Fruit fly (Drosophila melanogaster): ENCODE results near the gene fru.

Gene fru

dm6 chr3R:18486162-18486561 is 59.2 kb downstream of the fru start:
- no peak for TF ChIP-seq psq (optimal IDR thresholded peaks at IDR 0.05)
- no peak for TF ChIP-seq ttk (optimal IDR thresholded peaks at IDR 0.05)
- no peak for TF ChIP-seq insv (optimal IDR thresholded peaks at IDR 0.05)
- TF ChIP-seq Myc (optimal IDR thresholded peaks at IDR 0.05), result no peak
- TF ChIP-seq h (optimal IDR thresholded peaks at IDR 0.05), result no peak
- TF ChIP-seq Sin3A (optimal IDR thresholded peaks at IDR 0.05), result no peak

- no peak for TF ChIP-seq Sin3A (optimal IDR thresholded peaks at IDR 0.05)
- TF ChIP-seq insv (optimal IDR thresholded peaks at IDR 0.05), result no peak
- TF ChIP-seq h (optimal IDR thresholded peaks at IDR 0.05), result no peak
- TF ChIP-seq Myc (optimal IDR thresholded peaks at IDR 0.05), result no peak
- no peak for TF ChIP-seq ttk (optimal IDR thresholded peaks at IDR 0.05)
- no peak for TF ChIP-seq psq (optimal IDR thresholded peaks at IDR 0.05)
Measured at dm6 chr3R:18485271-18485670, 60.1 kb downstream of the fru start.

DNA sequence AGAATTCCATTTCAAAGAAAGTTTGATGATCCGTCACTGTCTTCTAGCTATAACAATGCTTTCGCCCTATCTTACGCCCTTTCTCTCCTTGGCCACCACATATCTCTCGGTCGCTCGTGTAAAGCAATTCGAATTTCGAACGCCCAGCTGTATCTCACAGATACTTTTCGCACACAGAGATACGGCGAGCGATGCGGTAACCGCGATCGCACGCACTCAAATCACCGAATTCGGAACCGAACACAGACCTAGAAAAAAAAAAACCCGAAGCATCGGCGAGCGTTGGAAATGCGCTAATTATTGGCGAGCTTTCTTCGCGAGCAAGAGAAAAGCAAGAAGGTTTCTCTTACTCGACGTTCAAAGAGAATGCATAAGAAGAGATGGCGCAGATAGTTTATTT is 63.8 kb downstream of the fru start:
- TF ChIP-seq psq (optimal IDR thresholded peaks at IDR 0.05) (no peak), ttk (optimal IDR thresholded peaks at IDR 0.05) (no peak), h (optimal IDR thresholded peaks at IDR 0.05) (no peak), Myc (optimal IDR thresholded peaks at IDR 0.05) (no peak), Sin3A (optimal IDR thresholded peaks at IDR 0.05) (no peak), insv (optimal IDR thresholded peaks at IDR 0.05) (no peak)

- TF ChIP-seq h (optimal IDR thresholded peaks at IDR 0.05), result no peak
Measured at dm6 chr3R:18480714-18481418, 64.5 kb downstream of the fru start.

dm6 chr3R:18473900-18474299 is 71.5 kb downstream of the fru start:
- TF ChIP-seq Myc (optimal IDR thresholded peaks at IDR 0.05), result no peak
- no peak for TF ChIP-seq h (optimal IDR thresholded peaks at IDR 0.05)
- no peak for TF ChIP-seq psq (optimal IDR thresholded peaks at IDR 0.05)
- TF ChIP-seq Sin3A (optimal IDR thresholded peaks at IDR 0.05), result no peak
- no peak for TF ChIP-seq insv (optimal IDR thresholded peaks at IDR 0.05)
- no peak for TF ChIP-seq ttk (optimal IDR thresholded peaks at IDR 0.05)

dm6 chr3R:18469461-18469860 is 75.9 kb downstream of the fru start:
- TF ChIP-seq Myc (optimal IDR thresholded peaks at IDR 0.05) (no peak), insv (optimal IDR thresholded peaks at IDR 0.05) (no peak), Sin3A (optimal IDR thresholded peaks at IDR 0.05) (no peak), ttk (optimal IDR thresholded peaks at IDR 0.05) (no peak), h (optimal IDR thresholded peaks at IDR 0.05) (no peak), psq (optimal IDR thresholded peaks at IDR 0.05) (no peak)

- TF ChIP-seq psq (optimal IDR thresholded peaks at IDR 0.05), result no peak
- no peak for TF ChIP-seq Myc (optimal IDR thresholded peaks at IDR 0.05)
- no peak for TF ChIP-seq Sin3A (optimal IDR thresholded peaks at IDR 0.05)
- TF ChIP-seq h (optimal IDR thresholded peaks at IDR 0.05), result no peak
- TF ChIP-seq ttk (optimal IDR thresholded peaks at IDR 0.05), result no peak
- no peak for TF ChIP-seq insv (optimal IDR thresholded peaks at IDR 0.05)
Measured at dm6 chr3R:18468608-18469007, 76.8 kb downstream of the fru start.

dm6 chr3R:18458912-18459311 is 86.5 kb downstream of the fru start:
- TF ChIP-seq insv (optimal IDR thresholded peaks at IDR 0.05) (no peak), Myc (optimal IDR thresholded peaks at IDR 0.05) (no peak)

dm6 chr3R:18456196-18456781 is 89.1 kb downstream of the fru start:
- no peak for TF ChIP-seq ttk (optimal IDR thresholded peaks at IDR 0.05)
- no peak for TF ChIP-seq Myc (optimal IDR thresholded peaks at IDR 0.05)

- TF ChIP-seq ttk (optimal IDR thresholded peaks at IDR 0.05), result no peak
- TF ChIP-seq Sin3A (optimal IDR thresholded peaks at IDR 0.05), result no peak
- TF ChIP-seq insv (optimal IDR thresholded peaks at IDR 0.05), result no peak
- TF ChIP-seq psq (optimal IDR thresholded peaks at IDR 0.05), result no peak
- TF ChIP-seq h (optimal IDR thresholded peaks at IDR 0.05), result no peak
- no peak for TF ChIP-seq Myc (optimal IDR thresholded peaks at IDR 0.05)
Measured at dm6 chr3R:18449896-18450637, 95.3 kb downstream of the fru start.

- TF ChIP-seq ttk (optimal IDR thresholded peaks at IDR 0.05) (no peak), psq (optimal IDR thresholded peaks at IDR 0.05) (no peak), insv (optimal IDR thresholded peaks at IDR 0.05) (no peak), Myc (optimal IDR thresholded peaks at IDR 0.05) (no peak), h (optimal IDR thresholded peaks at IDR 0.05) (no peak), Sin3A (optimal IDR thresholded peaks at IDR 0.05) (no peak)
Measured at dm6 chr3R:18449188-18449587, 96.2 kb downstream of the fru start.

dm6 chr3R:18448059-18448979 is 97.1 kb downstream of the fru start:
- TF ChIP-seq Myc (optimal IDR thresholded peaks at IDR 0.05) (no peak), ttk (optimal IDR thresholded peaks at IDR 0.05) (no peak), h (optimal IDR thresholded peaks at IDR 0.05) (no peak), insv (optimal IDR thresholded peaks at IDR 0.05) (no peak), psq (optimal IDR thresholded peaks at IDR 0.05) (no peak), Sin3A (optimal IDR thresholded peaks at IDR 0.05) (no peak)
